Worm (Caenorhabditis elegans): ENCODE measurements around the gene M176.9.

ce11 chrII:9403087-9403486, 8.3 kb downstream of the M176.9 start, which contains the start of gene Y51B9A.6:
- TF ChIP-seq unc-55 (GFP tag; optimal IDR thresholded peaks at IDR 0.05) (no peak), aly-2 (tag; optimal IDR thresholded peaks at IDR 0.05) (no peak), nhr-25 (tag; optimal IDR thresholded peaks at IDR 0.05) (no peak), unc-62 (GFP tag; optimal IDR thresholded peaks at IDR 0.05) (no peak), lin-13 (GFP tag; optimal IDR thresholded peaks at IDR 0.05) (no peak), elt-1 (tag; optimal IDR thresholded peaks at IDR 0.05) (no peak), mdl-1 (tag; optimal IDR thresholded peaks at IDR 0.05) (no peak), ceh-82 (tag; optimal IDR thresholded peaks at IDR 0.05) (no peak)

All from whole organism, L2 larva.